Worm (Caenorhabditis elegans): ENCODE results near the gene alh-4.

Gene alh-4

ce11 chrV:6436332-6436731, 6.6 kb upstream of the alh-4 start, which contains the start of gene hpo-19:
TSS of gene hpo-19 (plus strand) at chrV:6436645.
- TF ChIP-seq ZK185.1 (tag; optimal IDR thresholded peaks at IDR 0.05; ENCODE audit: poor library complexity, severe bottlenecking), result no peak
- no peak for TF ChIP-seq repo-1 (tag; optimal IDR thresholded peaks at IDR 0.05)
- TF ChIP-seq attf-3 (GFP tag; conservative IDR thresholded peaks at IDR 0.05), result no peak
- no peak for TF ChIP-seq F23B12.7 (tag; optimal IDR thresholded peaks at IDR 0.05; ENCODE audit: insufficient read depth)
- TF ChIP-seq ets-4 (GFP tag; optimal IDR thresholded peaks at IDR 0.05), result no peak
- no peak for TF ChIP-seq lir-1 (GFP tag; conservative IDR thresholded peaks at IDR 0.05)
- TF ChIP-seq C17E4.6 (GFP tag; IDR thresholded peaks at IDR 0.05), result no peak
- no peak for TF ChIP-seq ztf-28 (GFP tag; IDR thresholded peaks at IDR 0.05)
- TF ChIP-seq mxl-1 (tag; optimal IDR thresholded peaks at IDR 0.05), result no peak
- TF ChIP-seq xnd-1 (tag; optimal IDR thresholded peaks at IDR 0.05), result no peak
- TF ChIP-seq sea-2 (GFP tag; IDR thresholded peaks at IDR 0.05), result no peak
- no peak for TF ChIP-seq pha-4 (tag; optimal IDR thresholded peaks at IDR 0.05)
- TF ChIP-seq F49E8.2 (tag; optimal IDR thresholded peaks at IDR 0.05; ENCODE audit: insufficient read depth), result peak; percentile 35
- no peak for TF ChIP-seq hmg-20 (GFP tag; IDR thresholded peaks at IDR 0.05)
- no peak for TF ChIP-seq F39B2.1 (GFP tag; IDR thresholded peaks at IDR 0.05)
- TF ChIP-seq mcd-1 (GFP tag; IDR thresholded peaks at IDR 0.05), result no peak
- no peak for TF ChIP-seq ama-1 (optimal IDR thresholded peaks at IDR 0.05)
- no peak for TF ChIP-seq ama-1 (GFP tag; optimal IDR thresholded peaks at IDR 0.05)
- TF ChIP-seq die-1 (tag; optimal IDR thresholded peaks at IDR 0.05), result no peak
- no peak for TF ChIP-seq unc-62 (GFP tag; optimal IDR thresholded peaks at IDR 0.05)
- TF ChIP-seq hmg-1.2 (GFP tag; IDR thresholded peaks at IDR 0.05), result no peak
- no peak for TF ChIP-seq bed-2 (GFP tag; IDR thresholded peaks at IDR 0.05)
- TF ChIP-seq dpl-1 (GFP tag; optimal IDR thresholded peaks at IDR 0.05), result no peak
- TF ChIP-seq madf-6 (GFP tag; IDR thresholded peaks at IDR 0.05), result peak; percentile 26; the same call in 1 of the 2 replicates
- TF ChIP-seq Y67H2A.10 (GFP tag; conservative IDR thresholded peaks at IDR 0.05), result no peak
- TF ChIP-seq athp-1 (tag; optimal IDR thresholded peaks at IDR 0.05), result no peak
- TF ChIP-seq madf-8 (GFP tag; conservative IDR thresholded peaks at IDR 0.05), result no peak
- no peak for TF ChIP-seq T07F8.4 (tag; optimal IDR thresholded peaks at IDR 0.05)
- TF ChIP-seq sdz-38 (tag; optimal IDR thresholded peaks at IDR 0.05), result no peak
- no peak for TF ChIP-seq efl-1 (GFP tag; optimal IDR thresholded peaks at IDR 0.05)
- no peak for TF ChIP-seq F52B5.7 (tag; optimal IDR thresholded peaks at IDR 0.05)
- TF ChIP-seq F57A8.1 (GFP tag; optimal IDR thresholded peaks at IDR 0.05), result no peak
- no peak for TF ChIP-seq chd-7 (tag; optimal IDR thresholded peaks at IDR 0.05)
- TF ChIP-seq ztf-3 (GFP tag; optimal IDR thresholded peaks at IDR 0.05), result no peak
- peak; percentile 45 for TF ChIP-seq snpc-3.4 (tag; optimal IDR thresholded peaks at IDR 0.05)
- TF ChIP-seq nhr-27 (tag; optimal IDR thresholded peaks at IDR 0.05), result no peak
- TF ChIP-seq ekl-4 (GFP tag; IDR thresholded peaks at IDR 0.05), result peak; percentile 19; the same call in 1 of the 2 replicates
- TF ChIP-seq F37B4.10 (GFP tag; IDR thresholded peaks at IDR 0.05), result no peak
- TF ChIP-seq ztf-26 (tag; optimal IDR thresholded peaks at IDR 0.05), result no peak
- TF ChIP-seq egl-44 (GFP tag; IDR thresholded peaks at IDR 0.05), result no peak
- no peak for TF ChIP-seq rpc-1 (optimal IDR thresholded peaks at IDR 0.05)
- no peak for TF ChIP-seq rpc-1 (tag; optimal IDR thresholded peaks at IDR 0.05)
- no peak for TF ChIP-seq lin-26 (GFP tag; IDR thresholded peaks at IDR 0.05)
- no peak for TF ChIP-seq ztf-22 (GFP tag; optimal IDR thresholded peaks at IDR 0.05)
- no peak for TF ChIP-seq tlf-1 (GFP tag; optimal IDR thresholded peaks at IDR 0.05)
- no peak for TF ChIP-seq B0261.1 (tag; optimal IDR thresholded peaks at IDR 0.05)
- no peak for TF ChIP-seq attf-6 (GFP tag; IDR thresholded peaks at IDR 0.05)
- peak; percentile 61 for TF ChIP-seq nhr-80 (tag; optimal IDR thresholded peaks at IDR 0.05)
- TF ChIP-seq nhr-120 (GFP tag; IDR thresholded peaks at IDR 0.05), result no peak
- TF ChIP-seq atf-7 (tag; optimal IDR thresholded peaks at IDR 0.05), result no peak
- 0 out of 2 replicates have a peak, but pooled peaks have one; percentile 54 for TF ChIP-seq madf-3 (GFP tag; IDR thresholded peaks at IDR 0.05)

Measured in whole organism, young adult.